Worm (Caenorhabditis elegans) whole organism, L1 larva: Measurements from ENCODE around the gene Y48A6B.9.
"Not testable (repeated sequence)": the region's sequence is repeated elsewhere in the genome, so short reads cannot be mapped to it uniquely, and the experiment has no call there.

Experiments
- C16A3.4 ChIP-seq: fragments of 150-350 bp; optimal IDR thresholded peaks from 2 replicates; lab custom pipeline; 2014; ENCODE audit warnings: missing biosample characterization, missing genetic modification characterization
- C34B4.2 ChIP-seq: sonication (generic microtip); optimal IDR thresholded peaks from 2 replicates; lab custom pipeline; 2017; ENCODE audit warnings: mild to moderate bottlenecking, missing genetic modification characterization, missing compliant biosample characterization
- F16B12.6 ChIP-seq: fragments of 150-350 bp; optimal IDR thresholded peaks from 2 replicates; lab custom pipeline; 2014; ENCODE audit warnings: missing biosample characterization, missing genetic modification characterization
- alr-1 ChIP-seq: fragments of 200-800 bp; sonication (Bioruptor generic); optimal IDR thresholded peaks from 2 replicates; lab custom pipeline; 2018; ENCODE audit warnings: borderline replicate concordance, mild to moderate bottlenecking, missing genetic modification characterization, missing compliant biosample characterization
- ceh-63 ChIP-seq: fragments of 200-800 bp; sonication (Bioruptor generic); optimal IDR thresholded peaks from 2 replicates; lab custom pipeline; 2018; ENCODE audit warnings: mild to moderate bottlenecking, missing genetic modification characterization, missing compliant biosample characterization
- ceh-82 ChIP-seq, 3 experiments: fragments of 150-350 bp in 1 of 3; sonication (generic microtip) in 2 of 3; optimal IDR thresholded peaks; 2 replicates each; lab custom pipeline; 2014 to 2017; ENCODE audit warnings: missing biosample characterization in 3 of 3, missing genetic modification characterization in 3 of 3
- efl-1 ChIP-seq, 4 experiments: fragments of 150-350 bp; optimal IDR thresholded peaks in 3 of 4; peaks in 1 of 4; 1 replicate in 1 of 4; 2 replicates in 3 of 4; lab custom pipeline; 2014; ENCODE audit warnings: missing biosample characterization in 2 of 4, missing genetic modification characterization in 2 of 4, missing genetic modification reagents in 2 of 4
- efl-3 ChIP-seq: fragments of 200-800 bp; sonication (Bioruptor generic); optimal IDR thresholded peaks from 2 replicates; lab custom pipeline; 2018; ENCODE audit warnings: mild to moderate bottlenecking, missing genetic modification characterization, missing compliant biosample characterization
- egl-27 ChIP-seq, 2 experiments: fragments of 150-350 bp in 1 of 2; sonication (generic microtip); optimal IDR thresholded peaks; 3 replicates each; lab custom pipeline; 2017 to 2018; ENCODE audit warnings: missing biosample characterization in 2 of 2, missing genetic modification characterization in 2 of 2, missing genetic modification reagents in 2 of 2
- elt-2 ChIP-seq: sonication (generic microtip); optimal IDR thresholded peaks from 2 replicates; lab custom pipeline; 2016; ENCODE audit warnings: missing genetic modification characterization, mild to moderate bottlenecking, inconsistent platforms, missing compliant biosample characterization, missing genetic modification reagents
- elt-3 ChIP-seq, 6 experiments: fragments of 150-350 bp in 1 of 6; sonication (generic microtip); optimal IDR thresholded peaks; 2 replicates each; lab custom pipeline; 2017 to 2018; ENCODE audit warnings: missing biosample characterization in 6 of 6, missing genetic modification characterization in 6 of 6, inconsistent platforms in 1 of 6
- fkh-10 ChIP-seq: sonication (generic microtip); optimal IDR thresholded peaks from 2 replicates; lab custom pipeline; 2017; ENCODE audit warnings: missing biosample characterization, missing genetic modification reagents, missing genetic modification characterization
- fkh-8 ChIP-seq: sonication (generic microtip); optimal IDR thresholded peaks from 2 replicates; lab custom pipeline; 2016; ENCODE audit warnings: mild to moderate bottlenecking, missing genetic modification characterization, missing compliant biosample characterization
- fos-1 ChIP-seq: fragments of 150-350 bp; optimal IDR thresholded peaks from 2 replicates; lab custom pipeline; 2014; ENCODE audit warnings: missing biosample characterization, missing genetic modification characterization
- hlh-17 ChIP-seq: fragments of 200-800 bp; sonication (Bioruptor generic); optimal IDR thresholded peaks from 2 replicates; lab custom pipeline; 2018; ENCODE audit warnings: missing genetic modification characterization, mild to moderate bottlenecking, missing compliant biosample characterization, moderate library complexity, borderline replicate concordance
- hlh-4 ChIP-seq: sonication (generic microtip); optimal IDR thresholded peaks from 2 replicates; lab custom pipeline; 2016; ENCODE audit warnings: mild to moderate bottlenecking, missing genetic modification characterization, missing compliant biosample characterization
- hpl-2 ChIP-seq: fragments of 150-350 bp; optimal IDR thresholded peaks from 2 replicates; lab custom pipeline; 2014; ENCODE audit warnings: missing biosample characterization, missing genetic modification reagents, missing genetic modification characterization
- jun-1 ChIP-seq: fragments of 150-350 bp; optimal IDR thresholded peaks from 2 replicates; lab custom pipeline; 2014; ENCODE audit warnings: missing biosample characterization, missing genetic modification reagents, missing genetic modification characterization
- lin-13 ChIP-seq: fragments of 150-350 bp; optimal IDR thresholded peaks from 2 replicates; lab custom pipeline; 2014; ENCODE audit warnings: missing biosample characterization, missing genetic modification reagents, missing genetic modification characterization
- lin-14 ChIP-seq: fragments of 200-800 bp; sonication (Bioruptor generic); optimal IDR thresholded peaks from 2 replicates; lab custom pipeline; 2018; ENCODE audit warnings: mild to moderate bottlenecking, missing genetic modification characterization, moderate library complexity, missing compliant biosample characterization
- lin-35 ChIP-seq, 2 experiments: fragments of 150-350 bp; optimal IDR thresholded peaks; 2 replicates each; lab custom pipeline; 2014; ENCODE audit warnings: missing biosample characterization in 2 of 2, missing genetic modification characterization in 2 of 2, missing genetic modification reagents in 2 of 2
- lin-39 ChIP-seq: fragments of 150-350 bp; optimal IDR thresholded peaks from 2 replicates; lab custom pipeline; 2014; ENCODE audit warnings: missing biosample characterization, missing genetic modification reagents, missing genetic modification characterization
- lsy-2 ChIP-seq, 2 experiments: fragments of 150-350 bp; optimal IDR thresholded peaks; 2 replicates each; lab custom pipeline; 2014; ENCODE audit warnings: missing biosample characterization in 2 of 2, missing genetic modification characterization in 2 of 2
- mab-9 ChIP-seq: fragments of 200-800 bp; sonication (Bioruptor generic); IDR thresholded peaks from 2 replicates; pipeline ENCODE4 v1.3.6; 2022; ENCODE audit warnings: missing genetic modification reagents, missing genetic modification characterization, missing compliant biosample characterization
- mdl-1 ChIP-seq, 2 experiments: fragments of 150-350 bp; optimal IDR thresholded peaks; 2 replicates each; lab custom pipeline; 2014 to 2017; ENCODE audit warnings: missing biosample characterization in 2 of 2, missing genetic modification characterization in 2 of 2, inconsistent platforms in 1 of 2
- mep-1 ChIP-seq: fragments of 150-350 bp; optimal IDR thresholded peaks from 2 replicates; lab custom pipeline; 2014; ENCODE audit warnings: missing biosample characterization, missing genetic modification characterization
- nhr-11 ChIP-seq: fragments of 150-350 bp; optimal IDR thresholded peaks from 2 replicates; lab custom pipeline; 2014; ENCODE audit warnings: missing biosample characterization, missing genetic modification characterization
- nhr-12 ChIP-seq: sonication (generic microtip); optimal IDR thresholded peaks from 2 replicates; lab custom pipeline; 2017; ENCODE audit warnings: missing biosample characterization, missing genetic modification characterization
- nhr-19 ChIP-seq: fragments of 200-800 bp; sonication (Bioruptor generic); conservative IDR thresholded peaks from 2 replicates; pipeline ENCODE4 v1.3.6; 2022; ENCODE audit warnings: missing genetic modification characterization, missing compliant biosample characterization
- nhr-20 ChIP-seq: sonication (generic microtip); optimal IDR thresholded peaks from 2 replicates; lab custom pipeline; 2016; ENCODE audit warnings: mild to moderate bottlenecking, missing genetic modification characterization, missing compliant biosample characterization
- nhr-28 ChIP-seq: fragments of 150-350 bp; optimal IDR thresholded peaks from 2 replicates; lab custom pipeline; 2014; ENCODE audit warnings: missing biosample characterization, missing genetic modification characterization
- nhr-71 ChIP-seq: sonication (generic microtip); optimal IDR thresholded peaks from 2 replicates; lab custom pipeline; 2016; ENCODE audit warnings: mild to moderate bottlenecking, missing genetic modification characterization, moderate library complexity, missing compliant biosample characterization
- nhr-76 ChIP-seq: sonication (generic microtip); optimal IDR thresholded peaks from 2 replicates; lab custom pipeline; 2017; ENCODE audit warnings: missing biosample characterization, missing genetic modification characterization
- nhr-84 ChIP-seq: sonication (generic microtip); optimal IDR thresholded peaks from 2 replicates; lab custom pipeline; 2017; ENCODE audit warnings: missing biosample characterization, missing genetic modification characterization
- nhr-90 ChIP-seq: sonication (generic microtip); optimal IDR thresholded peaks from 2 replicates; lab custom pipeline; 2016; ENCODE audit warnings: mild to moderate bottlenecking, missing genetic modification characterization, missing compliant biosample characterization; ENCODE audit not compliant: poor library complexity
- pax-3 ChIP-seq: fragments of 200-800 bp; sonication (Bioruptor generic); optimal IDR thresholded peaks from 2 replicates; lab custom pipeline; 2018; ENCODE audit warnings: mild to moderate bottlenecking, missing genetic modification characterization, moderate library complexity, missing compliant biosample characterization
- pqm-1 ChIP-seq: sonication (generic microtip); optimal IDR thresholded peaks from 3 replicates; lab custom pipeline; 2017; ENCODE audit warnings: missing biosample characterization, missing genetic modification characterization
- skn-1 ChIP-seq: fragments of 150-350 bp; optimal IDR thresholded peaks from 2 replicates; lab custom pipeline; 2014; ENCODE audit warnings: missing biosample characterization, missing genetic modification characterization
- snpc-4 ChIP-seq: fragments of 150-350 bp; optimal IDR thresholded peaks from 2 replicates; lab custom pipeline; 2014; ENCODE audit warnings: missing biosample characterization, missing genetic modification characterization
- swsn-7 ChIP-seq: sonication (generic microtip); optimal IDR thresholded peaks from 2 replicates; lab custom pipeline; 2016; ENCODE audit warnings: missing genetic modification characterization, missing compliant biosample characterization
- tlp-1 ChIP-seq: fragments of 150-350 bp; optimal IDR thresholded peaks from 2 replicates; lab custom pipeline; 2014; ENCODE audit warnings: missing biosample characterization, missing genetic modification characterization
- unc-62 ChIP-seq: fragments of 150-350 bp; optimal IDR thresholded peaks from 2 replicates; lab custom pipeline; 2014; ENCODE audit warnings: missing biosample characterization, missing genetic modification reagents, missing genetic modification characterization
- unc-86 ChIP-seq: sonication (generic microtip); optimal IDR thresholded peaks from 2 replicates; lab custom pipeline; 2016; ENCODE audit warnings: missing genetic modification characterization, missing compliant biosample characterization
- zag-1 ChIP-seq: fragments of 150-350 bp; optimal IDR thresholded peaks from 2 replicates; lab custom pipeline; 2014; ENCODE audit warnings: missing biosample characterization, missing genetic modification characterization

The Y48A6B.9 gene

DNA sequence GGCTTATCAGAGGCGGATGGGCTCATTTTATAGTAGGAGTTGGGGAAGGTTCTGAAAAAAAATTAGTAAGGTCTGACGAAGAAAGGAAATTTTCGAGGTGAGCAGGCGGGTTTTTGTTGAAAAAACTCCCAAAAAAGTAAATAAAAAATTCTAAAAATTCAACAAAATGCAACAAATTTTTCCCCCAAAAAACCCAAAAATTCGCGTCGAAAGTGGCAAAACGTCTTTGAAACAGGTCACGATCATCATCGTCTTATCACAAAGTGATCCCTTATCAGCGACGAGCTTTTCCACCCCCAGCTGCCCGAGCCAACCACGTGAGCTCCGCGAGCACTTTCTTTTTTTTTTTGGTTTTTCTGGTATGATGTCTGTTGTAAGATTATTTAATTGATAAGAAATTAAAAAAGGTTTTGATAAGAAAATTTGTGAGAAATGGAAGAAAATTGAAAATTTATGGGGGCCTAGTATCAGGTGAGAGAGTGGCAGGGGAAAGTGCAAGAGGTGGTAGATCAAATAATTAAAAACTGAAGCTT, 6.4 kb upstream of the Y48A6B.9 start, which contains the start of gene Y48A6B.7:
TSS of gene Y48A6B.7 (minus strand) at position 51 of the 533 bp plus-strand sequence.
- TF ChIP-seq efl-1 (optimal IDR thresholded peaks at IDR 0.05; lab: Kevin White, UChicago), result no peak
- peak in 1 of 2 experiments; percentile 88 for TF ChIP-seq efl-1 (GFP tag; optimal IDR thresholded peaks at IDR 0.05 in 1 of 2; lab: Kevin White, UChicago)
- no peak for TF ChIP-seq C16A3.4 (tag; lab: Kevin White, UChicago)
- TF ChIP-seq nhr-12 (tag; lab: Kevin White, UChicago), result no peak
- no peak for TF ChIP-seq fkh-8 (tag; lab: Kevin White, UChicago)
- no peak for TF ChIP-seq hlh-4 (tag; lab: Kevin White, UChicago)
- peak in 1 of 2 experiments; percentile 74 for TF ChIP-seq mdl-1 (tag; optimal IDR thresholded peaks at IDR 0.05; lab: Kevin White, UChicago)
- TF ChIP-seq nhr-20 (tag; lab: Kevin White, UChicago), result peak; percentile 14
- TF ChIP-seq lin-13, result no peak
- peak; percentile 51 for TF ChIP-seq nhr-71 (tag; lab: Kevin White, UChicago)
- no peak for TF ChIP-seq lin-14 (GFP tag; lab: Kevin White, UChicago)
- TF ChIP-seq efl-3 (GFP tag; lab: Kevin White, UChicago), result no peak
- TF ChIP-seq lin-35 (GFP tag; optimal IDR thresholded peaks at IDR 0.05; lab: Kevin White, UChicago), result peak in 1 of 2 experiments; percentile 51
- no peak for TF ChIP-seq C34B4.2 (tag; lab: Kevin White, UChicago)
- no peak for TF ChIP-seq unc-62 (GFP tag; lab: Kevin White, UChicago)
- no peak for TF ChIP-seq F16B12.6 (tag; lab: Kevin White, UChicago)
- no peak for TF ChIP-seq skn-1 (tag; lab: Kevin White, UChicago)
- TF ChIP-seq nhr-90, result peak; percentile 60
- peak; percentile 32 for TF ChIP-seq jun-1 (tag; lab: Kevin White, UChicago)
- TF ChIP-seq lsy-2 (tag; optimal IDR thresholded peaks at IDR 0.05; lab: Kevin White, UChicago), result peak in 1 of 2 experiments; percentile 24
- TF ChIP-seq elt-2, result peak; percentile 98
- TF ChIP-seq fkh-10 (GFP tag; lab: Kevin White, UChicago), result no peak
- peak; percentile 81 for TF ChIP-seq pqm-1 (tag; lab: Kevin White, UChicago)
- no peak for TF ChIP-seq ceh-82 (tag; optimal IDR thresholded peaks at IDR 0.05; lab: Kevin White, UChicago)
- TF ChIP-seq mab-9 (GFP tag; lab: Robert Waterston, UW), result no peak
- no peak for TF ChIP-seq lin-39 (tag; lab: Kevin White, UChicago)
- TF ChIP-seq tlp-1 (tag; lab: Kevin White, UChicago), result peak; percentile 0
- no peak for TF ChIP-seq nhr-84

- not testable (repeated sequence) for TF ChIP-seq elt-2; ceh-63; nhr-71 (tag; lab: Kevin White, UChicago)
These were observed 3.6 kb upstream of the Y48A6B.9 start, which contains the start of gene Y48A6B.8 for ce11 chrIII:11029337-11029736. TSS of gene Y48A6B.8 (minus strand) at chrIII:11029437.

- TF ChIP-seq swsn-7 (tag; lab: Kevin White, UChicago) (no peak), efl-1 (optimal IDR thresholded peaks at IDR 0.05; lab: Kevin White, UChicago) (no peak), efl-1 (GFP tag; optimal IDR thresholded peaks at IDR 0.05 in 1 of 2; lab: Kevin White, UChicago) (peak in 1 of 2 experiments; percentile 56), snpc-4 (tag; lab: Kevin White, UChicago) (no peak)
- TF ChIP-seq, all 84 proteins: peak for 1
These were observed 1.7 kb upstream of the Y48A6B.9 start, which contains the start of gene Y48A6B.14 for ce11 chrIII:11031309-11031708. TSS of gene Y48A6B.14 (plus strand) at chrIII:11031609.

DNA sequence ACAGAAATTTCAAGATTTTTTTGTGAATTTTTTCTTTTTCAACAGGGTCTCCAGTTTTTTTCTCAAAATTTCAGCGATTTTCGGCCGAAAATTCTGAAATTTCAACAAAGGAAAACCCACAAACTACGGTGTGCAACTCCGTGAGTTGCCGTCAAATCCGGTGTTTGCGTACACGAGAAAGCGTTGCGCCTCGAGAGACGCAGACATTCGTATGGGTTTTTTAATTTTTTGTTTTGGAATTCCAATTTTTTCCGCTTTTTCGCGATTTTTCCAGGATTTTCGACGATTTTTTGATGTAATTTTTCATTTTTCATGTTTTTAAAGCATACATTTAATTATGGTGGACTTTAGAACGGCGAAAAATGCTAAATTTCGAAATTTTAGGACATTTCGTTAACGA, 3.2 kb downstream of the Y48A6B.9 start:
- no peak for TF ChIP-seq alr-1 (tag; lab: Kevin White, UChicago)
- no peak for TF ChIP-seq nhr-76 (tag; lab: Kevin White, UChicago)
- no peak for TF ChIP-seq egl-27 (tag; optimal IDR thresholded peaks at IDR 0.05; lab: Kevin White, UChicago)
- TF ChIP-seq nhr-28 (tag; lab: Kevin White, UChicago), result no peak
- TF ChIP-seq elt-3 (tag; optimal IDR thresholded peaks at IDR 0.05; lab: Kevin White, UChicago), result peak in 2 of 6 experiments; percentile 57 to 75
- peak; percentile 83 for TF ChIP-seq mep-1
- TF ChIP-seq fos-1 (tag; lab: Kevin White, UChicago), result peak; percentile 50
- TF ChIP-seq pax-3, result peak; percentile 38
- TF ChIP-seq fkh-8 (tag; lab: Kevin White, UChicago), result peak; percentile 52
- TF ChIP-seq mab-9 (GFP tag; lab: Robert Waterston, UW), result no peak
- TF ChIP-seq hpl-2 (GFP tag; lab: Kevin White, UChicago), result no peak
- peak; percentile 74 for TF ChIP-seq lin-14 (GFP tag; lab: Kevin White, UChicago)
- TF ChIP-seq ceh-63, result no peak
- no peak for TF ChIP-seq zag-1 (tag; lab: Kevin White, UChicago)
- peak; percentile 80 for TF ChIP-seq unc-86 (tag; lab: Kevin White, UChicago)
- TF ChIP-seq nhr-71 (tag; lab: Kevin White, UChicago), result peak; percentile 83
- peak; percentile 67 to 87 for TF ChIP-seq lin-35 (GFP tag; optimal IDR thresholded peaks at IDR 0.05; lab: Kevin White, UChicago)
- peak; percentile 68 for TF ChIP-seq nhr-19
- TF ChIP-seq lin-13, result peak; percentile 74
- TF ChIP-seq nhr-11 (tag; lab: Kevin White, UChicago), result no peak
- no peak for TF ChIP-seq hlh-17 (GFP tag; lab: Kevin White, UChicago)
